Fruit fly (Drosophila melanogaster) whole organism, prepupa: ENCODE measurements around the gene CG5863.

ENCODE experiments used
- CG10631 ChIP-seq: fragments of 200-800 bp; sonication (Bioruptor generic); optimal IDR thresholded peaks from 2 replicates; lab custom pipeline; 2016; ENCODE audit warnings: missing biosample characterization, missing genetic modification characterization
- CG10669 ChIP-seq: fragments of 200-800 bp; sonication (Bioruptor generic); optimal IDR thresholded peaks from 3 replicates; lab custom pipeline; 2018; ENCODE audit warnings: missing biosample characterization, mild to moderate bottlenecking, missing genetic modification characterization, moderate library complexity
- CG11294 ChIP-seq: fragments of 200-800 bp; sonication (Bioruptor generic); IDR thresholded peaks from 2 replicates; pipeline ENCODE4 v1.3.6; 2022; ENCODE audit warnings: missing biosample characterization, missing genetic modification characterization
- CG11762 ChIP-seq: fragments of 200-800 bp; sonication (Bioruptor generic); optimal IDR thresholded peaks from 3 replicates; lab custom pipeline; 2016; ENCODE audit warnings: missing biosample characterization, missing genetic modification characterization; ENCODE audit not compliant: insufficient read depth
- CG11902 ChIP-seq: fragments of 200-800 bp; sonication (Bioruptor generic); optimal IDR thresholded peaks from 3 replicates; lab custom pipeline; 2016; ENCODE audit warnings: missing biosample characterization, missing genetic modification characterization
- CG1621 ChIP-seq: fragments of 200-800 bp; sonication (Bioruptor generic); optimal IDR thresholded peaks from 3 replicates; lab custom pipeline; 2018; ENCODE audit warnings: missing biosample characterization, mild to moderate bottlenecking, missing genetic modification characterization
- CG3032 ChIP-seq: fragments of 200-800 bp; optimal IDR thresholded peaks from 2 replicates; lab custom pipeline; 2019; ENCODE audit warnings: missing biosample characterization, mild to moderate bottlenecking, missing genetic modification characterization, moderate library complexity
- CG31627 ChIP-seq: fragments of 200-800 bp; sonication (Bioruptor generic); optimal IDR thresholded peaks from 3 replicates; lab custom pipeline; 2016; ENCODE audit warnings: missing biosample characterization, missing genetic modification characterization
- CG34406 ChIP-seq: fragments of 200-800 bp; sonication (Bioruptor generic); optimal IDR thresholded peaks from 3 replicates; lab custom pipeline; 2016; ENCODE audit warnings: missing biosample characterization, missing genetic modification characterization
- CG3919 ChIP-seq: fragments of 200-800 bp; sonication (Bioruptor generic); optimal IDR thresholded peaks from 3 replicates; lab custom pipeline; 2016; ENCODE audit warnings: missing biosample characterization, missing genetic modification characterization
- CG6163 ChIP-seq: fragments of 200-800 bp; sonication (Bioruptor generic); IDR thresholded peaks from 3 replicates; pipeline ENCODE4 v1.3.6; 2022; ENCODE audit warnings: missing biosample characterization, missing genetic modification characterization
- CG6276 ChIP-seq: fragments of 200-800 bp; sonication (Bioruptor generic); optimal IDR thresholded peaks from 2 replicates; lab custom pipeline; 2017; ENCODE audit warnings: missing biosample characterization, mild to moderate bottlenecking, missing genetic modification characterization
- CG6808 ChIP-seq: fragments of 200-800 bp; sonication (Bioruptor generic); optimal IDR thresholded peaks from 3 replicates; lab custom pipeline; 2017; ENCODE audit warnings: missing biosample characterization, missing genetic modification characterization, mild to moderate bottlenecking, moderate library complexity, missing genetic modification reagents
- CG7368 ChIP-seq: fragments of 200-800 bp; sonication (Bioruptor generic); optimal IDR thresholded peaks from 3 replicates; lab custom pipeline; 2016; ENCODE audit warnings: missing biosample characterization, missing genetic modification characterization
- CG8119 ChIP-seq: fragments of 200-800 bp; sonication (Bioruptor generic); IDR thresholded peaks from 3 replicates; pipeline ENCODE4 v1.3.6; 2022; ENCODE audit warnings: missing biosample characterization, missing genetic modification characterization
- CG8319 ChIP-seq: fragments of 200-800 bp; sonication (Bioruptor generic); optimal IDR thresholded peaks from 3 replicates; lab custom pipeline; 2016; ENCODE audit warnings: missing biosample characterization, missing genetic modification characterization
- CG8632 ChIP-seq: fragments of 200-800 bp; sonication (Bioruptor generic); optimal IDR thresholded peaks from 3 replicates; lab custom pipeline; 2016; ENCODE audit warnings: missing biosample characterization, missing genetic modification characterization
- CG9139 ChIP-seq: fragments of 200-800 bp; sonication (Bioruptor generic); optimal IDR thresholded peaks from 3 replicates; lab custom pipeline; 2017; ENCODE audit warnings: missing biosample characterization, mild to moderate bottlenecking, missing genetic modification characterization
- Eip75B ChIP-seq: fragments of 200-800 bp; sonication (Bioruptor generic); optimal IDR thresholded peaks from 3 replicates; lab custom pipeline; 2016; ENCODE audit warnings: missing biosample characterization, missing genetic modification characterization
- Eip78C ChIP-seq: fragments of 200-800 bp; sonication (Bioruptor generic); peaks from one replicate; lab custom pipeline; 2016; ENCODE audit warnings: missing biosample characterization, missing genetic modification characterization
- Eip93F ChIP-seq: fragments of 200-800 bp; sonication (Bioruptor generic); optimal IDR thresholded peaks from 2 replicates; lab custom pipeline; 2016; ENCODE audit warnings: missing biosample characterization, mild to moderate bottlenecking, missing genetic modification characterization
- Ets21C ChIP-seq: fragments of 200-800 bp; sonication (Bioruptor generic); optimal IDR thresholded peaks from 3 replicates; lab custom pipeline; 2016; ENCODE audit warnings: missing biosample characterization, missing genetic modification characterization
- Ets96B ChIP-seq: fragments of 200-800 bp; optimal IDR thresholded peaks from 2 replicates; lab custom pipeline; 2019; ENCODE audit warnings: missing biosample characterization, mild to moderate bottlenecking, missing genetic modification characterization, moderate library complexity
- Hr38 ChIP-seq: sonication (Bioruptor generic); optimal IDR thresholded peaks from 2 replicates; lab custom pipeline; 2016; ENCODE audit warnings: missing biosample characterization, missing genetic modification characterization
- Hr39 ChIP-seq: fragments of 200-800 bp; sonication (Bioruptor generic); optimal IDR thresholded peaks from 2 replicates; lab custom pipeline; 2016; ENCODE audit warnings: missing biosample characterization, missing genetic modification characterization
- Hr4 ChIP-seq: fragments of 200-800 bp; sonication (Bioruptor generic); optimal IDR thresholded peaks from 3 replicates; lab custom pipeline; 2016; ENCODE audit warnings: missing biosample characterization, missing genetic modification characterization
- Lpt ChIP-seq: fragments of 200-800 bp; sonication (Bioruptor generic); optimal IDR thresholded peaks from 3 replicates; lab custom pipeline; 2016; ENCODE audit warnings: missing biosample characterization, missing genetic modification characterization
- Met ChIP-seq: fragments of 200-800 bp; sonication (Bioruptor generic); optimal IDR thresholded peaks from 3 replicates; lab custom pipeline; 2016; ENCODE audit warnings: missing biosample characterization, missing genetic modification characterization
- OdsH ChIP-seq: fragments of 200-800 bp; sonication (Bioruptor generic); optimal IDR thresholded peaks from 3 replicates; lab custom pipeline; 2016; ENCODE audit warnings: missing biosample characterization, missing genetic modification characterization
- Smox ChIP-seq: fragments of 200-800 bp; sonication (Bioruptor generic); optimal IDR thresholded peaks from 3 replicates; lab custom pipeline; 2016; ENCODE audit warnings: missing biosample characterization, missing genetic modification characterization
- Sox102F ChIP-seq: fragments of 200-800 bp; sonication (Bioruptor generic); optimal IDR thresholded peaks from 2 replicates; lab custom pipeline; 2016; ENCODE audit warnings: missing biosample characterization, mild to moderate bottlenecking, missing genetic modification characterization
- Sox14 ChIP-seq: fragments of 200-800 bp; sonication (Bioruptor generic); optimal IDR thresholded peaks from 3 replicates; lab custom pipeline; 2016; ENCODE audit warnings: missing biosample characterization, missing genetic modification characterization
- Sox15 ChIP-seq: fragments of 200-800 bp; sonication (Bioruptor generic); optimal IDR thresholded peaks from 3 replicates; lab custom pipeline; 2016; ENCODE audit warnings: missing biosample characterization, missing genetic modification characterization
- achi ChIP-seq: fragments of 200-800 bp; sonication (Bioruptor generic); optimal IDR thresholded peaks from 3 replicates; lab custom pipeline; 2016; ENCODE audit warnings: missing biosample characterization, missing genetic modification characterization
- acj6 ChIP-seq: fragments of 200-800 bp; sonication (Bioruptor generic); optimal IDR thresholded peaks from 3 replicates; lab custom pipeline; 2016; ENCODE audit warnings: missing biosample characterization, missing genetic modification characterization
- cyc ChIP-seq: fragments of 200-800 bp; sonication (Bioruptor generic); optimal IDR thresholded peaks from 3 replicates; lab custom pipeline; 2016; ENCODE audit warnings: missing biosample characterization, missing genetic modification characterization
- dac ChIP-seq: fragments of 200-800 bp; sonication (Bioruptor generic); optimal IDR thresholded peaks from 2 replicates; lab custom pipeline; 2017; ENCODE audit warnings: missing biosample characterization, mild to moderate bottlenecking, missing genetic modification characterization
- dsx ChIP-seq: fragments of 200-800 bp; optimal IDR thresholded peaks from 3 replicates; lab custom pipeline; 2019; ENCODE audit warnings: missing biosample characterization, mild to moderate bottlenecking, missing genetic modification characterization, moderate library complexity; ENCODE audit not compliant: poor library complexity, severe bottlenecking
- esn ChIP-seq: fragments of 200-800 bp; sonication (Bioruptor generic); optimal IDR thresholded peaks from 2 replicates; lab custom pipeline; 2016; ENCODE audit warnings: missing biosample characterization, mild to moderate bottlenecking, missing genetic modification characterization, moderate library complexity
- fd59A ChIP-seq: fragments of 200-800 bp; sonication (Bioruptor generic); optimal IDR thresholded peaks from 2 replicates; lab custom pipeline; 2017; ENCODE audit warnings: missing biosample characterization, mild to moderate bottlenecking, missing genetic modification characterization, missing genetic modification reagents
- fd85E ChIP-seq: fragments of 200-800 bp; sonication (Bioruptor generic); optimal IDR thresholded peaks from 3 replicates; lab custom pipeline; 2016; ENCODE audit warnings: missing biosample characterization, missing genetic modification characterization
- fkh ChIP-seq: fragments of 200-800 bp; sonication (Bioruptor generic); optimal IDR thresholded peaks from 3 replicates; lab custom pipeline; 2017; ENCODE audit warnings: missing biosample characterization, mild to moderate bottlenecking, missing genetic modification characterization, moderate library complexity
- net ChIP-seq: fragments of 200-800 bp; sonication (Bioruptor generic); optimal IDR thresholded peaks from 3 replicates; lab custom pipeline; 2016; ENCODE audit warnings: missing biosample characterization, missing genetic modification characterization
- pdm3 ChIP-seq: fragments of 200-800 bp; sonication (Bioruptor generic); optimal IDR thresholded peaks from 3 replicates; lab custom pipeline; 2016; ENCODE audit warnings: missing biosample characterization, missing genetic modification characterization
- salr ChIP-seq, 2 experiments: fragments of 200-800 bp; sonication (Bioruptor generic); optimal IDR thresholded peaks; 3 replicates each; lab custom pipeline; 2016 to 2018; ENCODE audit warnings: missing biosample characterization in 2 of 2, missing genetic modification characterization in 2 of 2, mild to moderate bottlenecking in 1 of 2
- ss ChIP-seq, 2 experiments: fragments of 200-800 bp; sonication (Bioruptor generic); optimal IDR thresholded peaks; 2 replicates in 1 of 2; 3 replicates in 1 of 2; lab custom pipeline; 2017 to 2018; ENCODE audit warnings: mild to moderate bottlenecking in 2 of 2, missing biosample characterization in 2 of 2, missing genetic modification characterization in 2 of 2, moderate library complexity in 1 of 2
- svp ChIP-seq: fragments of 200-800 bp; sonication (Bioruptor generic); peaks from one replicate; lab custom pipeline; 2016; ENCODE audit warnings: missing biosample characterization, missing genetic modification characterization
- vri ChIP-seq: fragments of 200-800 bp; sonication (Bioruptor generic); optimal IDR thresholded peaks from 3 replicates; lab custom pipeline; 2016; ENCODE audit warnings: missing biosample characterization, mild to moderate bottlenecking, missing genetic modification characterization

The CG5863 gene

DNA sequence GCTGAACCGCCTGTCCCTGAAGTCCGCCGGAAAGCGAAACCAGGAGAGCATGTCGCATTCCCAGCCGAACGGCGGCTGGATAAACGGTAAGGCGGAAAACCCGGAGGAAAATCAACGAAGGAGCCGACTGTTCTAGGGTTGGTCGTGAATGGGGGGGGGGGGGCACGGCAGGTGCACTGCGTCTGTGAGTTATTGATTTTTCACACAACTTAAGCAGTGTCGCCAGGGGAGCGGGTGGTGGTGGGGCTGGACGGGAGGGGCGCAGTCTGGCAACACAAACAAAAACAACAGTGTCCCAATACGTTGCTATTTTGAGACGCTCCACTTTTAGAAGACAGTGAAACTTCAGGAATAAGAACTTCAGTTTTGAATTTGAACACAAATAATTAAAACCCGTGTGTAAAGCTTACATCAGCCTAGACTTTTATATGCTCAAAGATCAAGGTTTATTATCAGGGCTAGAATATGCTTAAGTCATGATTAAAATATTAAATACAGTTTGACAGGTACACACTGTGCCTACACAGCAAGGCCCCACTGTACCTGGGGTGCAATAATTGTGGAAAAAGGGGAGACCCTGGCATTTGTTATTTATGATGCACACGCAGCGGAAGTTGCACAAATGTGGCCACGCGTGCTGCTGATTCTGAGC is 24.6 kb upstream of the CG5863 start (continued):
- TF ChIP-seq CG3919 (GFP tag; lab: Kevin White, UChicago): peak; percentile 89
- TF ChIP-seq CG10631 (GFP tag; lab: Kevin White, UChicago): peak; percentile 81
- TF ChIP-seq CG10669 (GFP tag; lab: Kevin White, UChicago): peak; percentile 77
- TF ChIP-seq Met (GFP tag; lab: Kevin White, UChicago): peak; percentile 71
- peak; percentile 72 for TF ChIP-seq CG8632
- TF ChIP-seq CG6808: peak; percentile 75
- TF ChIP-seq Eip75B (GFP tag; lab: Kevin White, UChicago): peak; percentile 81
- TF ChIP-seq Ets96B (tag; lab: Kevin White, UChicago): peak; percentile 73
- TF ChIP-seq Lpt (GFP tag; lab: Kevin White, UChicago): peak; percentile 63
- peak; percentile 74 for TF ChIP-seq CG11902 (GFP tag; lab: Kevin White, UChicago)
- peak; percentile 35 to 65 for TF ChIP-seq ss (GFP tag; optimal IDR thresholded peaks at IDR 0.05; lab: Kevin White, UChicago)
- peak; percentile 79 for TF ChIP-seq OdsH (GFP tag; lab: Kevin White, UChicago)
- peak; percentile 58 for TF ChIP-seq fd59A (GFP tag; lab: Kevin White, UChicago)
- TF ChIP-seq Sox14: peak; percentile 68
- peak; percentile 52 for TF ChIP-seq fd85E (GFP tag; lab: Kevin White, UChicago)
- TF ChIP-seq dac: peak; percentile 54
- peak; percentile 58 for TF ChIP-seq dsx (GFP tag; lab: Kevin White, UChicago)
- TF ChIP-seq Ets21C: peak; percentile 77
- TF ChIP-seq Hr39 (GFP tag; lab: Kevin White, UChicago): peak; percentile 77
- TF ChIP-seq CG1621 (tag; lab: Kevin White, UChicago): peak; percentile 51
- TF ChIP-seq CG11294 (GFP tag; lab: Robert Waterston, UW): peak; percentile 74; the same call in 1 of the 2 replicates
- peak; percentile 40 for TF ChIP-seq fkh (GFP tag; lab: Kevin White, UChicago)
- peak; percentile 51 for TF ChIP-seq CG8319 (GFP tag; lab: Kevin White, UChicago)
- TF ChIP-seq Eip93F (GFP tag; lab: Kevin White, UChicago): no peak
- peak; percentile 68 for TF ChIP-seq Sox102F
- TF ChIP-seq cyc: peak; percentile 83
- peak; percentile 84 for TF ChIP-seq Hr4 (GFP tag; lab: Kevin White, UChicago)
- TF ChIP-seq net: peak; percentile 64
- peak; percentile 79 for TF ChIP-seq CG6276 (GFP tag; lab: Kevin White, UChicago)
- TF ChIP-seq CG7368: peak; percentile 63
- peak; percentile 24 for TF ChIP-seq vri (GFP tag; lab: Kevin White, UChicago)
- TF ChIP-seq salr (GFP tag; optimal IDR thresholded peaks at IDR 0.05; lab: Kevin White, UChicago): peak; percentile 49 to 71

- TF ChIP-seq CG34406 (GFP tag; lab: Kevin White, UChicago) (peak; percentile 94), CG10669 (GFP tag; lab: Kevin White, UChicago) (peak; percentile 94), fd85E (GFP tag; lab: Kevin White, UChicago) (peak; percentile 69), CG8319 (GFP tag; lab: Kevin White, UChicago) (peak; percentile 92), CG3032 (tag; lab: Kevin White, UChicago) (peak; percentile 96), CG11902 (GFP tag; lab: Kevin White, UChicago) (peak; percentile 93), Hr38 (peak; percentile 32), Eip78C (GFP tag; lab: Kevin White, UChicago) (peak; percentile 97), Sox15 (peak; percentile 94), CG31627 (GFP tag; lab: Kevin White, UChicago) (peak; percentile 98), Smox (GFP tag; lab: Kevin White, UChicago) (peak; percentile 95), Eip93F (GFP tag; lab: Kevin White, UChicago) (peak; percentile 86), pdm3 (GFP tag; lab: Kevin White, UChicago) (peak; percentile 98), acj6 (GFP tag; lab: Kevin White, UChicago) (peak; percentile 96), CG11762 (GFP tag; lab: Kevin White, UChicago) (peak; percentile 92), CG8119 (peak; percentile 88), CG9139 (GFP tag; lab: Kevin White, UChicago) (peak; percentile 85), vri (GFP tag; lab: Kevin White, UChicago) (peak; percentile 90), Met (GFP tag; lab: Kevin White, UChicago) (peak; percentile 96), fkh (GFP tag; lab: Kevin White, UChicago) (peak; percentile 96), svp (GFP tag; lab: Kevin White, UChicago) (peak; percentile 97), Ets96B (tag; lab: Kevin White, UChicago) (peak; percentile 92), Ets21C (peak; percentile 97), achi (GFP tag; lab: Kevin White, UChicago) (peak; percentile 95), CG6163 (GFP tag; lab: Robert Waterston, UW) (peak; percentile 91), esn (GFP tag; lab: Kevin White, UChicago) (peak; percentile 97), cyc (peak; percentile 98)
Measured at dm6 chr3R:17391313-17391845, 19.5 kb upstream of the CG5863 start, which contains the start of the genes Brf and sds22. Gene Brf (minus strand): TSS chr3R:17391337. Gene sds22 (plus strand): TSS chr3R:17391594.
